Fruit fly (Drosophila melanogaster) S2 (cell line): ENCODE measurements around the gene Atx-1.

Experiments
- CG8478 ChIP-seq: fragments of >200 bp; optimal IDR thresholded peaks from 2 replicates; lab custom pipeline; 2018
- CTCF ChIP-seq, 2 experiments: fragments of >200 bp; optimal IDR thresholded peaks; 2 replicates each; lab custom pipeline; 2018

dm6 chrX:6869770-6870404 lies 46.9 kb downstream of the Atx-1 start:
- TF ChIP-seq CTCF (optimal IDR thresholded peaks at IDR 0.05; lab: Kevin White, UChicago): no peak
- no peak for TF ChIP-seq CG8478 (lab: Kevin White, UChicago)
